Fruit fly (Drosophila melanogaster) whole organism, embryonic: ENCODE measurements around the gene CG13842.

Experiments
- Atf-2 ChIP-seq: fragments of 200-800 bp; sonication (Bioruptor generic); optimal IDR thresholded peaks from 2 replicates; lab custom pipeline; 2016; ENCODE audit warnings: missing biosample characterization, missing genetic modification characterization
- Atf6 ChIP-seq: fragments of 200-800 bp; sonication (Bioruptor generic); IDR thresholded peaks from 2 replicates; pipeline ENCODE4 v1.3.6; 2022; ENCODE audit warnings: missing biosample characterization, missing genetic modification characterization
- Bdp1 ChIP-seq: fragments of 200-800 bp; sonication (Bioruptor generic); optimal IDR thresholded peaks from 3 replicates; lab custom pipeline; 2016; ENCODE audit warnings: missing biosample characterization, missing genetic modification characterization
- C15 ChIP-seq: fragments of 200-800 bp; sonication (Bioruptor generic); IDR thresholded peaks from 3 replicates; pipeline ENCODE4 v1.3.6; 2022; ENCODE audit warnings: missing biosample characterization, missing genetic modification characterization
- CG1024 ChIP-seq: fragments of 200-800 bp; sonication (Bioruptor generic); IDR thresholded peaks from 2 replicates; pipeline ENCODE4 v1.3.6; 2022; ENCODE audit warnings: missing biosample characterization, missing genetic modification characterization
- CG11247 ChIP-seq: fragments of 200-800 bp; sonication (Bioruptor generic); IDR thresholded peaks from 2 replicates; pipeline ENCODE4 v1.3.6; 2022; ENCODE audit warnings: missing biosample characterization, missing genetic modification characterization
- CG11723 ChIP-seq: fragments of 200-800 bp; sonication (Bioruptor generic); optimal IDR thresholded peaks from 2 replicates; lab custom pipeline; 2017; ENCODE audit warnings: missing biosample characterization, mild to moderate bottlenecking, missing genetic modification characterization
- CG1233 ChIP-seq: fragments of 200-800 bp; sonication (Bioruptor generic); optimal IDR thresholded peaks from 4 replicates; lab custom pipeline; 2018; ENCODE audit warnings: missing biosample characterization, mild to moderate bottlenecking, missing genetic modification characterization
- CG12659 ChIP-seq: fragments of 200-800 bp; sonication (Bioruptor generic); optimal IDR thresholded peaks from 3 replicates; lab custom pipeline; 2017; ENCODE audit warnings: mild to moderate bottlenecking, missing biosample characterization, missing genetic modification reagents, missing genetic modification characterization
- CG13424 ChIP-seq: fragments of 200-800 bp; sonication (Bioruptor generic); optimal IDR thresholded peaks from 2 replicates; lab custom pipeline; 2019; ENCODE audit warnings: missing biosample characterization, mild to moderate bottlenecking, missing genetic modification characterization, moderate library complexity
- CG2120 ChIP-seq: fragments of 200-800 bp; sonication (Bioruptor generic); optimal IDR thresholded peaks from 3 replicates; lab custom pipeline; 2016; ENCODE audit warnings: missing biosample characterization, missing genetic modification characterization
- CG2129 ChIP-seq: fragments of 200-800 bp; sonication (Bioruptor generic); IDR thresholded peaks from 2 replicates; pipeline ENCODE4 v1.3.6; 2022; ENCODE audit warnings: missing biosample characterization, missing genetic modification characterization; ENCODE audit not compliant: partially characterized antibody
- CG2875 ChIP-seq: fragments of 200-800 bp; sonication (Bioruptor generic); optimal IDR thresholded peaks from 2 replicates; lab custom pipeline; 2017; ENCODE audit warnings: missing biosample characterization, mild to moderate bottlenecking, missing genetic modification characterization, missing genetic modification reagents
- CG30431 ChIP-seq: fragments of 200-800 bp; sonication (Bioruptor generic); optimal IDR thresholded peaks from 2 replicates; lab custom pipeline; 2017; ENCODE audit warnings: missing biosample characterization, missing genetic modification characterization
- CG31441 ChIP-seq: fragments of 200-800 bp; sonication (Bioruptor generic); IDR thresholded peaks from 2 replicates; pipeline ENCODE4 v1.3.6; 2022; ENCODE audit warnings: missing biosample characterization, missing genetic modification characterization
- CG32532 ChIP-seq: fragments of 200-800 bp; sonication (Bioruptor generic); IDR thresholded peaks from 2 replicates; pipeline ENCODE4 v1.3.6; 2022; ENCODE audit warnings: missing biosample characterization, missing genetic modification characterization
- CG34422 ChIP-seq: fragments of 200-800 bp; sonication (Bioruptor generic); IDR thresholded peaks from 3 replicates; pipeline ENCODE4 v1.3.6; 2022; ENCODE audit warnings: missing biosample characterization, missing genetic modification characterization
- CG4404 ChIP-seq: fragments of 200-800 bp; sonication (Bioruptor generic); IDR thresholded peaks from 2 replicates; pipeline ENCODE4 v1.3.6; 2022; ENCODE audit warnings: missing biosample characterization, missing genetic modification characterization
- CG4820 ChIP-seq: fragments of 200-800 bp; sonication (Bioruptor generic); optimal IDR thresholded peaks from 3 replicates; lab custom pipeline; 2016; ENCODE audit warnings: missing biosample characterization, missing genetic modification characterization
- CG6765 ChIP-seq: fragments of 200-800 bp; sonication (Bioruptor generic); optimal IDR thresholded peaks from 3 replicates; lab custom pipeline; 2017; ENCODE audit warnings: missing biosample characterization, mild to moderate bottlenecking, missing genetic modification characterization
- CG7786 ChIP-seq: fragments of 200-800 bp; sonication (Bioruptor generic); optimal IDR thresholded peaks from 2 replicates; lab custom pipeline; 2016; ENCODE audit warnings: missing biosample characterization, missing genetic modification characterization
- CG8290 ChIP-seq, 3 experiments: fragments of 200-800 bp; sonication (Bioruptor generic); optimal IDR thresholded peaks; 2 replicates each; lab custom pipeline; 2016 to 2019; ENCODE audit warnings: missing biosample characterization in 3 of 3, missing genetic modification characterization in 3 of 3, mild to moderate bottlenecking in 2 of 3, moderate library complexity in 1 of 3
- CG9215 ChIP-seq: fragments of 200-800 bp; sonication (Bioruptor generic); IDR thresholded peaks from 2 replicates; pipeline ENCODE4 v1.3.6; 2022; ENCODE audit warnings: missing biosample characterization, missing genetic modification characterization
- D19A ChIP-seq: fragments of 200-800 bp; optimal IDR thresholded peaks from 3 replicates; lab custom pipeline; 2019; ENCODE audit warnings: missing biosample characterization, mild to moderate bottlenecking, missing genetic modification characterization, moderate library complexity
- Hey ChIP-seq: fragments of 200-800 bp; sonication (Bioruptor generic); optimal IDR thresholded peaks from 3 replicates; lab custom pipeline; 2018; ENCODE audit warnings: missing biosample characterization, mild to moderate bottlenecking, missing genetic modification characterization
- HmgZ ChIP-seq: fragments of 200-800 bp; sonication (Bioruptor generic); optimal IDR thresholded peaks from 2 replicates; lab custom pipeline; 2018; ENCODE audit warnings: missing biosample characterization, mild to moderate bottlenecking, missing genetic modification characterization
- Lhr ChIP-seq: fragments of 200-800 bp; sonication (Bioruptor generic); optimal IDR thresholded peaks from 3 replicates; lab custom pipeline; 2017; ENCODE audit warnings: mild to moderate bottlenecking, missing biosample characterization, missing genetic modification reagents, missing genetic modification characterization
- MTF-1 ChIP-seq: fragments of 200-800 bp; sonication (Bioruptor generic); optimal IDR thresholded peaks from 2 replicates; lab custom pipeline; 2018; ENCODE audit warnings: missing biosample characterization, mild to moderate bottlenecking, missing genetic modification characterization, borderline replicate concordance
- Myb ChIP-seq: fragments of 200-800 bp; sonication (Bioruptor generic); optimal IDR thresholded peaks from 2 replicates; lab custom pipeline; 2016; ENCODE audit warnings: missing biosample characterization, missing genetic modification characterization
- Neu2 ChIP-seq: fragments of 200-800 bp; sonication (Bioruptor generic); optimal IDR thresholded peaks from 3 replicates; lab custom pipeline; 2016; ENCODE audit warnings: missing biosample characterization, missing genetic modification characterization, borderline replicate concordance
- Nf-YC ChIP-seq: fragments of 200-800 bp; optimal IDR thresholded peaks from 3 replicates; lab custom pipeline; 2019; ENCODE audit warnings: missing biosample characterization, mild to moderate bottlenecking, missing genetic modification characterization, moderate library complexity
- Oaz ChIP-seq: fragments of 200-800 bp; sonication (Bioruptor generic); IDR thresholded peaks from 2 replicates; pipeline ENCODE4 v1.3.6; 2022; ENCODE audit warnings: missing biosample characterization, missing genetic modification characterization
- Rx ChIP-seq: fragments of 200-800 bp; sonication (Bioruptor generic); IDR thresholded peaks from 2 replicates; pipeline ENCODE4 v1.3.6; 2022; ENCODE audit warnings: missing biosample characterization, missing genetic modification characterization
- TFAM ChIP-seq: fragments of 200-800 bp; sonication (Bioruptor generic); optimal IDR thresholded peaks from 2 replicates; lab custom pipeline; 2017; ENCODE audit warnings: missing biosample characterization, missing genetic modification characterization, inconsistent platforms
- amos ChIP-seq: fragments of 200-800 bp; sonication (Bioruptor generic); IDR thresholded peaks from 2 replicates; pipeline ENCODE4 v1.3.6; 2022; ENCODE audit warnings: missing biosample characterization, missing genetic modification characterization; ENCODE audit not compliant: partially characterized antibody
- cg ChIP-seq: fragments of 200-800 bp; sonication (Bioruptor generic); optimal IDR thresholded peaks from 3 replicates; lab custom pipeline; 2019; ENCODE audit warnings: missing biosample characterization, mild to moderate bottlenecking, missing genetic modification characterization, moderate library complexity
- corto ChIP-seq: fragments of 200-800 bp; sonication (Bioruptor generic); optimal IDR thresholded peaks from 2 replicates; lab custom pipeline; 2016; ENCODE audit warnings: missing biosample characterization, mild to moderate bottlenecking, missing genetic modification characterization, moderate library complexity
- crol ChIP-seq: fragments of 200-800 bp; sonication (Bioruptor generic); IDR thresholded peaks from 2 replicates; pipeline ENCODE4 v1.3.6; 2022; ENCODE audit warnings: missing biosample characterization, missing genetic modification characterization
- dm ChIP-seq: fragments of 200-800 bp; sonication (Bioruptor generic); optimal IDR thresholded peaks from 3 replicates; lab custom pipeline; 2016; ENCODE audit warnings: missing biosample characterization, missing genetic modification characterization
- en ChIP-seq: fragments of 200-800 bp; sonication (Bioruptor generic); optimal IDR thresholded peaks from 2 replicates; lab custom pipeline; 2016; ENCODE audit warnings: missing biosample characterization, missing genetic modification characterization
- eve ChIP-seq, 2 experiments: fragments of >200 bp; optimal IDR thresholded peaks; 2 replicates each; lab custom pipeline; 2017; ENCODE audit warnings: missing biosample characterization in 2 of 2, missing genetic modification characterization in 2 of 2
- knrl ChIP-seq: fragments of 200-800 bp; sonication (Bioruptor generic); IDR thresholded peaks from 3 replicates; pipeline ENCODE4 v1.3.6; 2022; ENCODE audit warnings: missing biosample characterization, missing genetic modification characterization; ENCODE audit not compliant: partially characterized antibody
- lilli ChIP-seq: fragments of 200-800 bp; sonication (Bioruptor generic); optimal IDR thresholded peaks from 3 replicates; lab custom pipeline; 2016; ENCODE audit warnings: missing biosample characterization, missing genetic modification characterization
- mam ChIP-seq: fragments of 200-800 bp; sonication (Bioruptor generic); optimal IDR thresholded peaks from 3 replicates; lab custom pipeline; 2016; ENCODE audit warnings: missing biosample characterization, missing genetic modification characterization
- nerfin-1 ChIP-seq: fragments of 200-800 bp; sonication (Bioruptor generic); optimal IDR thresholded peaks from 3 replicates; lab custom pipeline; 2019; ENCODE audit warnings: missing biosample characterization, mild to moderate bottlenecking, missing genetic modification characterization, moderate library complexity
- pros ChIP-seq: fragments of 200-800 bp; sonication (Bioruptor generic); optimal IDR thresholded peaks from 3 replicates; lab custom pipeline; 2019; ENCODE audit warnings: missing biosample characterization, mild to moderate bottlenecking, missing genetic modification characterization, moderate library complexity
- sug ChIP-seq: fragments of 200-800 bp; optimal IDR thresholded peaks from 2 replicates; lab custom pipeline; 2019; ENCODE audit warnings: missing biosample characterization, mild to moderate bottlenecking, missing genetic modification characterization, moderate library complexity
- tin ChIP-seq: fragments of 200-800 bp; sonication (Bioruptor generic); optimal IDR thresholded peaks from 3 replicates; lab custom pipeline; 2016; ENCODE audit warnings: missing biosample characterization, missing genetic modification characterization

CG13842 gene

DNA sequence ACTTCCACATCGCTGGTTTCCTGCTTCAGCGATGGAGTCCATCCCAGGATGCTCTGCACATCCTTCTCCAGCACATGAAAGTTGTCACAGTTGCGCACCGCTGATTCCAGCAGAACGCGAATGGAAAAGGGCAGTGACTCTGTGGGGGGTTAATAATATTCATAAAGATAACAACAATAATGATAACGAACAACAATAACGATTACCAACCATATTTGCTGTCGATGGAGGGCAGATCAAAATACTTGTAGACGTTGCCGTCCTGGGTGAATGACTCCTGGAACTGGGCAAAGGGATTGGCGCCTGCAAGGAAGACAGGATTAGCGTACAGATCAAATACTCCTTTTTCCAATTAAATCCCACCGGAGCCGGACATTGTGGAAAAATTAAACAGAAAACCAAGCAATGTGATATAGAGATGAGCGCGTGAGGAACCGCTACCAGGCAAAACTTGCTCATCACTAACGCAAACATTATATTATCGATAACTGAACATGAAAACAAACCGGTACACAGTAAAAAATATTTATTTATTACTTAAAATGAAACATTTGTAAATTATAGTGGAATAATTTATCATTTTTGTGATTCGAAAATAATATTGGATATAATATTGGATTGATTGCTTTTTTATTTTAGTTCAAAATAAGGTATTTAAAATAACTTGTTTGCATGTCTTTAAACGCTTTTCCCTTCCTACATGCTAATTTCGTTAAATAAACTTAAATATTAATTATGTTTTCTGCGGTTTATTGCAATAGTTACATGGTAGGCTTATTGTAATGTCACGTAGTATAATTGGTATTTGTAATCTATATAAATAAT, 17.3 kb upstream of the CG13842 start, which contains the start of gene Irp-1A (continued):
- TF ChIP-seq CG11247 (peak; percentile 73), Neu2 (no peak), Rx (no peak), TFAM (GFP tag; lab: Kevin White, UChicago) (no peak), Atf-2 (no peak), corto (GFP tag; lab: Kevin White, UChicago) (no peak), CG11723 (no peak), Hey (tag; lab: Kevin White, UChicago) (no peak), lilli (peak; percentile 73), eve (GFP tag; optimal IDR thresholded peaks at IDR 0.05; lab: Kevin White, UChicago) (no peak), Myb (GFP tag; lab: Kevin White, UChicago) (peak; percentile 41), pros (GFP tag; lab: Kevin White, UChicago) (no peak), CG7786 (peak; percentile 17), CG2875 (GFP tag; lab: Kevin White, UChicago) (peak; percentile 44), MTF-1 (GFP tag; lab: Kevin White, UChicago) (no peak), C15 (no peak), CG4404 (GFP tag; lab: Robert Waterston, UW) (peak; percentile 25; the same call in 1 of the 2 replicates), CG34422 (peak; percentile 86), CG13424 (tag; lab: Kevin White, UChicago) (peak; percentile 81), tin (GFP tag; lab: Kevin White, UChicago) (peak; percentile 55), CG2129 (GFP tag; lab: Robert Waterston, UW) (peak; percentile 71), CG1233 (GFP tag; lab: Kevin White, UChicago) (peak; percentile 41), cg (GFP tag; lab: Kevin White, UChicago) (no peak), CG30431 (GFP tag; lab: Kevin White, UChicago) (no peak), dm (GFP tag; lab: Kevin White, UChicago) (peak; percentile 35), Nf-YC (tag; lab: Kevin White, UChicago) (peak; percentile 63), knrl (peak; percentile 82), HmgZ (tag; lab: Kevin White, UChicago) (peak; percentile 76), CG1024 (GFP tag; lab: Robert Waterston, UW) (peak; percentile 38; the same call in 1 of the 2 replicates), Oaz (GFP tag; lab: Robert Waterston, UW) (peak; percentile 57), CG8290 (GFP tag; optimal IDR thresholded peaks at IDR 0.05; lab: Kevin White, UChicago) (peak; percentile 61), CG8290 (tag; optimal IDR thresholded peaks at IDR 0.05; lab: Kevin White, UChicago) (peak in 1 of 2 experiments; percentile 83), Lhr (GFP tag; lab: Kevin White, UChicago) (peak; percentile 47), CG12659 (GFP tag; lab: Kevin White, UChicago) (peak; percentile 88), CG4820 (GFP tag; lab: Kevin White, UChicago) (peak; percentile 2), CG2120 (GFP tag; lab: Kevin White, UChicago) (peak; percentile 78), CG6765 (peak; percentile 58), crol (GFP tag; lab: Robert Waterston, UW) (no peak), sug (tag; lab: Kevin White, UChicago) (peak; percentile 100), D19A (tag; lab: Kevin White, UChicago) (peak; percentile 78), Bdp1 (GFP tag; lab: Kevin White, UChicago) (peak; percentile 3), amos (GFP tag; lab: Robert Waterston, UW) (peak; percentile 85), CG9215 (peak; percentile 42; the same call in 1 of the 2 replicates), CG32532 (GFP tag; lab: Robert Waterston, UW) (peak; percentile 89), en (GFP tag; lab: Kevin White, UChicago) (no peak), mam (GFP tag; lab: Kevin White, UChicago) (peak; percentile 58), Atf6 (peak; percentile 83), nerfin-1 (tag; lab: Kevin White, UChicago) (peak; percentile 66), CG31441 (peak; percentile 87)
